Fruit fly (Drosophila melanogaster) whole organism, embryonic: ENCODE measurements around the gene Zdhhc8.

Experiments used
- Asciz ChIP-seq: fragments of 200-800 bp; sonication (Bioruptor generic); optimal IDR thresholded peaks from 2 replicates; lab custom pipeline; 2017; ENCODE audit warnings: missing biosample characterization, mild to moderate bottlenecking, missing genetic modification characterization, missing genetic modification reagents
- Blimp-1 ChIP-seq: fragments of 200-800 bp; sonication (Bioruptor generic); optimal IDR thresholded peaks from 3 replicates; lab custom pipeline; 2018; ENCODE audit warnings: missing biosample characterization, missing genetic modification characterization, mild to moderate bottlenecking, moderate library complexity, missing genetic modification reagents
- C15 ChIP-seq: fragments of 200-800 bp; sonication (Bioruptor generic); IDR thresholded peaks from 3 replicates; pipeline ENCODE4 v1.3.6; 2022; ENCODE audit warnings: missing biosample characterization, missing genetic modification characterization
- CG10366 ChIP-seq: fragments of 200-800 bp; sonication (Bioruptor generic); IDR thresholded peaks from 2 replicates; pipeline ENCODE4 v1.3.6; 2022; ENCODE audit warnings: missing biosample characterization, missing genetic modification characterization
- CG11085 ChIP-seq: fragments of 200-800 bp; sonication (Bioruptor generic); IDR thresholded peaks from 2 replicates; pipeline ENCODE4 v1.3.6; 2022; ENCODE audit warnings: missing biosample characterization, missing genetic modification characterization
- CG11093 ChIP-seq: fragments of 200-800 bp; sonication (Bioruptor generic); IDR thresholded peaks from 3 replicates; pipeline ENCODE4 v1.3.6; 2022; ENCODE audit warnings: missing biosample characterization, missing genetic modification characterization
- CG11504 ChIP-seq: fragments of 200-800 bp; sonication (Bioruptor generic); optimal IDR thresholded peaks from 3 replicates; lab custom pipeline; 2019; ENCODE audit warnings: missing biosample characterization, mild to moderate bottlenecking, missing genetic modification characterization, moderate library complexity
- CG12236 ChIP-seq: fragments of 200-800 bp; sonication (Bioruptor generic); optimal IDR thresholded peaks from 2 replicates; lab custom pipeline; 2016; ENCODE audit warnings: missing biosample characterization, missing genetic modification characterization
- CG14965 ChIP-seq: fragments of 200-800 bp; sonication (Bioruptor generic); optimal IDR thresholded peaks from 2 replicates; lab custom pipeline; 2016; ENCODE audit warnings: missing biosample characterization, missing genetic modification characterization, borderline replicate concordance
- CG15073 ChIP-seq: fragments of 200-800 bp; sonication (Bioruptor generic); optimal IDR thresholded peaks from 2 replicates; lab custom pipeline; 2016; ENCODE audit warnings: missing biosample characterization, missing genetic modification characterization
- CG15696 ChIP-seq: fragments of 200-800 bp; sonication (Bioruptor generic); optimal IDR thresholded peaks from 2 replicates; lab custom pipeline; 2019; ENCODE audit warnings: missing biosample characterization, mild to moderate bottlenecking, missing genetic modification characterization, moderate library complexity
- CG17359 ChIP-seq: fragments of 200-800 bp; sonication (Bioruptor generic); optimal IDR thresholded peaks from 3 replicates; lab custom pipeline; 2018; ENCODE audit warnings: missing biosample characterization, mild to moderate bottlenecking, missing genetic modification characterization, moderate library complexity
- CG2120 ChIP-seq: fragments of 200-800 bp; sonication (Bioruptor generic); optimal IDR thresholded peaks from 3 replicates; lab custom pipeline; 2016; ENCODE audit warnings: missing biosample characterization, missing genetic modification characterization
- CG2199 ChIP-seq: fragments of 200-800 bp; sonication (Bioruptor generic); IDR thresholded peaks from 3 replicates; pipeline ENCODE4 v1.3.6; 2022; ENCODE audit warnings: missing biosample characterization, missing genetic modification characterization
- CG30020 ChIP-seq: fragments of 200-800 bp; optimal IDR thresholded peaks from 2 replicates; lab custom pipeline; 2019; ENCODE audit warnings: missing biosample characterization, mild to moderate bottlenecking, missing genetic modification characterization, moderate library complexity
- CG33213 ChIP-seq: fragments of 200-800 bp; sonication (Bioruptor generic); optimal IDR thresholded peaks from 3 replicates; lab custom pipeline; 2016; ENCODE audit warnings: missing biosample characterization, missing genetic modification characterization
- CG34376 ChIP-seq: fragments of 200-800 bp; sonication (Bioruptor generic); optimal IDR thresholded peaks from 2 replicates; lab custom pipeline; 2018; ENCODE audit warnings: missing biosample characterization, mild to moderate bottlenecking, missing genetic modification characterization
- CG34422 ChIP-seq: fragments of 200-800 bp; sonication (Bioruptor generic); IDR thresholded peaks from 3 replicates; pipeline ENCODE4 v1.3.6; 2022; ENCODE audit warnings: missing biosample characterization, missing genetic modification characterization
- CG4707 ChIP-seq: fragments of 200-800 bp; sonication (Bioruptor generic); optimal IDR thresholded peaks from 2 replicates; lab custom pipeline; 2018; ENCODE audit warnings: missing biosample characterization, mild to moderate bottlenecking, missing genetic modification characterization, moderate library complexity
- CG5245 ChIP-seq: fragments of 200-800 bp; sonication (Bioruptor generic); optimal IDR thresholded peaks from 3 replicates; lab custom pipeline; 2016; ENCODE audit warnings: missing biosample characterization, missing genetic modification characterization
- CG6254 ChIP-seq: fragments of 200-800 bp; sonication (Bioruptor generic); optimal IDR thresholded peaks from 3 replicates; lab custom pipeline; 2017; ENCODE audit warnings: mild to moderate bottlenecking, missing biosample characterization, missing genetic modification reagents, missing genetic modification characterization
- CG6272 ChIP-seq: fragments of 200-800 bp; sonication (Bioruptor generic); IDR thresholded peaks from 2 replicates; pipeline ENCODE4 v1.3.6; 2022; ENCODE audit warnings: missing biosample characterization, missing genetic modification characterization
- CG6854 ChIP-seq: fragments of 200-800 bp; sonication (Bioruptor generic); optimal IDR thresholded peaks from 3 replicates; lab custom pipeline; 2017; ENCODE audit warnings: missing biosample characterization, mild to moderate bottlenecking, missing genetic modification characterization
- CG9437 ChIP-seq: fragments of 200-800 bp; sonication (Bioruptor generic); optimal IDR thresholded peaks from 2 replicates; lab custom pipeline; 2018; ENCODE audit warnings: missing biosample characterization, mild to moderate bottlenecking, missing genetic modification characterization
- Dfd ChIP-seq, 2 experiments: fragments of >200 bp; optimal IDR thresholded peaks; 2 replicates each; lab custom pipeline; 2017; ENCODE audit warnings: missing biosample characterization in 2 of 2, missing genetic modification characterization in 2 of 2
- HLH3B ChIP-seq: fragments of 200-800 bp; sonication (Bioruptor generic); IDR thresholded peaks from 2 replicates; pipeline ENCODE4 v1.3.6; 2022; ENCODE audit warnings: missing biosample characterization, missing genetic modification characterization
- HmgZ ChIP-seq: fragments of 200-800 bp; sonication (Bioruptor generic); optimal IDR thresholded peaks from 2 replicates; lab custom pipeline; 2018; ENCODE audit warnings: missing biosample characterization, mild to moderate bottlenecking, missing genetic modification characterization
- Hr51 ChIP-seq, 2 experiments: fragments of 200-800 bp; sonication (Bioruptor generic); optimal IDR thresholded peaks; 2 replicates in 1 of 2; 3 replicates in 1 of 2; lab custom pipeline; 2016 to 2018; ENCODE audit warnings: missing biosample characterization in 2 of 2, missing genetic modification characterization in 2 of 2, mild to moderate bottlenecking in 1 of 2, moderate library complexity in 1 of 2
- Hsf ChIP-seq: fragments of 200-800 bp; sonication (Bioruptor generic); optimal IDR thresholded peaks from 3 replicates; lab custom pipeline; 2016; ENCODE audit warnings: missing biosample characterization, missing genetic modification characterization
- Myb ChIP-seq: fragments of 200-800 bp; sonication (Bioruptor generic); optimal IDR thresholded peaks from 2 replicates; lab custom pipeline; 2016; ENCODE audit warnings: missing biosample characterization, missing genetic modification characterization
- Ptx1 ChIP-seq: fragments of 200-800 bp; sonication (Bioruptor generic); IDR thresholded peaks from 2 replicates; pipeline ENCODE4 v1.3.6; 2022; ENCODE audit warnings: missing biosample characterization, missing genetic modification characterization
- Ravus ChIP-seq: fragments of 200-800 bp; sonication (Bioruptor generic); IDR thresholded peaks from 2 replicates; pipeline ENCODE4 v1.3.6; 2022; ENCODE audit warnings: missing biosample characterization, missing genetic modification characterization
- Xbp1 ChIP-seq: fragments of 200-800 bp; sonication (Bioruptor generic); optimal IDR thresholded peaks from 3 replicates; lab custom pipeline; 2016; ENCODE audit warnings: missing biosample characterization, mild to moderate bottlenecking, missing genetic modification characterization
- cg ChIP-seq: fragments of 200-800 bp; sonication (Bioruptor generic); optimal IDR thresholded peaks from 3 replicates; lab custom pipeline; 2019; ENCODE audit warnings: missing biosample characterization, mild to moderate bottlenecking, missing genetic modification characterization, moderate library complexity
- croc ChIP-seq: fragments of 200-800 bp; sonication (Bioruptor generic); conservative IDR thresholded peaks from 3 replicates; pipeline ENCODE4 v1.3.6; 2022; ENCODE audit warnings: missing biosample characterization, missing genetic modification characterization
- dan ChIP-seq: fragments of 200-800 bp; sonication (Bioruptor generic); IDR thresholded peaks from 2 replicates; pipeline ENCODE4 v1.3.6; 2022; ENCODE audit warnings: missing biosample characterization, missing genetic modification characterization
- esg ChIP-seq: fragments of 200-800 bp; sonication (Bioruptor generic); conservative IDR thresholded peaks from 2 replicates; pipeline ENCODE4 v1.3.6; 2022; ENCODE audit warnings: missing biosample characterization, missing genetic modification characterization
- gfzf ChIP-seq: fragments of 200-800 bp; sonication (Bioruptor generic); optimal IDR thresholded peaks from 2 replicates; lab custom pipeline; 2016; ENCODE audit warnings: missing biosample characterization, mild to moderate bottlenecking, missing genetic modification characterization, moderate library complexity
- gro ChIP-seq: fragments of 200-800 bp; sonication (Bioruptor generic); optimal IDR thresholded peaks from 2 replicates; lab custom pipeline; 2016; ENCODE audit warnings: missing biosample characterization, missing genetic modification characterization
- gt ChIP-seq: fragments of 200-800 bp; sonication (Bioruptor generic); IDR thresholded peaks from 2 replicates; pipeline ENCODE4 v1.3.6; 2022; ENCODE audit warnings: missing biosample characterization, missing genetic modification characterization
- lab ChIP-seq: fragments of 200-800 bp; sonication (Bioruptor generic); optimal IDR thresholded peaks from 3 replicates; lab custom pipeline; 2017; ENCODE audit warnings: missing biosample characterization, missing genetic modification characterization, mild to moderate bottlenecking, moderate library complexity, missing genetic modification reagents
- lmd ChIP-seq: fragments of 200-800 bp; sonication (Bioruptor generic); IDR thresholded peaks from 2 replicates; pipeline ENCODE4 v1.3.6; 2022; ENCODE audit warnings: missing biosample characterization, missing genetic modification characterization
- mirr ChIP-seq: fragments of 200-800 bp; sonication (Bioruptor generic); optimal IDR thresholded peaks from 3 replicates; lab custom pipeline; 2018; ENCODE audit warnings: missing biosample characterization, mild to moderate bottlenecking, missing genetic modification characterization
- nerfin-2 ChIP-seq: fragments of 200-800 bp; sonication (Bioruptor generic); IDR thresholded peaks from 2 replicates; pipeline ENCODE4 v1.3.6; 2022; ENCODE audit warnings: missing biosample characterization, missing genetic modification characterization; ENCODE audit not compliant: partially characterized antibody
- prd ChIP-seq, 3 experiments: fragments of >200 bp in 2 of 3; fragments of 200-800 bp in 1 of 3; sonication (Bioruptor generic) in 1 of 3; optimal IDR thresholded peaks in 2 of 3; IDR thresholded peaks in 1 of 3; 2 replicates in 2 of 3; 3 replicates in 1 of 3; pipeline versions ENCODE4 v1.3.6 to Lab custom; 2017 to 2022; ENCODE audit warnings: missing biosample characterization in 1 of 3, missing genetic modification characterization in 1 of 3
- repo ChIP-seq: fragments of 200-800 bp; sonication (Bioruptor generic); optimal IDR thresholded peaks from 2 replicates; lab custom pipeline; 2016; ENCODE audit warnings: missing biosample characterization, missing genetic modification characterization
- row ChIP-seq: fragments of 200-800 bp; sonication (Bioruptor generic); IDR thresholded peaks from 3 replicates; pipeline ENCODE4 v1.3.6; 2022; ENCODE audit warnings: missing biosample characterization, missing genetic modification characterization
- sim ChIP-seq: fragments of 200-800 bp; sonication (Bioruptor generic); IDR thresholded peaks from 2 replicates; pipeline ENCODE4 v1.3.6; 2022; ENCODE audit warnings: missing biosample characterization, missing genetic modification characterization
- wor ChIP-seq: fragments of 200-800 bp; sonication (Bioruptor generic); IDR thresholded peaks from 2 replicates; pipeline ENCODE4 v1.3.6; 2022; ENCODE audit warnings: missing biosample characterization, missing genetic modification characterization

The Zdhhc8 gene

dm6 chrX:9350309-9350708 lies 5.7 kb downstream of the Zdhhc8 start (continued):
- TF ChIP-seq sim (no peak), Blimp-1 (GFP tag; lab: Kevin White, UChicago) (peak; percentile 62)

- TF ChIP-seq gfzf: no peak
- TF ChIP-seq CG34422 (GFP tag; lab: Robert Waterston, UW): peak; percentile 57; the same call in 2 of the 3 replicates
- 0 out of 3 replicates have a peak, but pooled peaks have one; percentile 38 for TF ChIP-seq CG11093
- TF ChIP-seq CG11504 (tag; lab: Kevin White, UChicago): peak; percentile 75
- TF ChIP-seq CG5245 (GFP tag; lab: Kevin White, UChicago): peak; percentile 31
- TF ChIP-seq CG15696 (tag; lab: Kevin White, UChicago): no peak
- no peak for TF ChIP-seq CG33213 (GFP tag; lab: Kevin White, UChicago)
- peak; percentile 32; the same call in 1 of the 2 replicates for TF ChIP-seq CG6272
- TF ChIP-seq CG11085 (GFP tag; lab: Robert Waterston, UW): no peak
- no peak for TF ChIP-seq prd (optimal IDR thresholded peaks at IDR 0.05; lab: Kevin White, UChicago)
- peak; percentile 58 for TF ChIP-seq prd (GFP tag; IDR thresholded peaks at IDR 0.05; lab: Robert Waterston, UW)
- peak; percentile 43 for TF ChIP-seq CG9437
- TF ChIP-seq croc: no peak
- TF ChIP-seq CG6254 (GFP tag; lab: Kevin White, UChicago): peak; percentile 20
- TF ChIP-seq CG14965 (GFP tag; lab: Kevin White, UChicago): no peak
- peak; percentile 64 for TF ChIP-seq CG10366 (GFP tag; lab: Robert Waterston, UW)
- TF ChIP-seq CG2199 (GFP tag; lab: Robert Waterston, UW): no peak
- no peak for TF ChIP-seq CG12236 (GFP tag; lab: Kevin White, UChicago)
- no peak for TF ChIP-seq Ravus
- TF ChIP-seq repo (GFP tag; lab: Kevin White, UChicago): peak; percentile 26
- peak in 1 of 2 experiments; percentile 70 for TF ChIP-seq Hr51 (GFP tag; optimal IDR thresholded peaks at IDR 0.05; lab: Kevin White, UChicago)
- 0 out of 2 replicates have a peak, but pooled peaks have one; percentile 21 for TF ChIP-seq esg (GFP tag; lab: Robert Waterston, UW)
- no peak for TF ChIP-seq CG34376 (GFP tag; lab: Kevin White, UChicago)
- no peak for TF ChIP-seq mirr (GFP tag; lab: Kevin White, UChicago)
- TF ChIP-seq lmd (GFP tag; lab: Robert Waterston, UW): no peak
- peak; percentile 55 for TF ChIP-seq Ptx1
- TF ChIP-seq lab (GFP tag; lab: Kevin White, UChicago): peak; percentile 63
- no peak for TF ChIP-seq HmgZ (tag; lab: Kevin White, UChicago)
- TF ChIP-seq gt: no peak
- TF ChIP-seq C15 (GFP tag; lab: Robert Waterston, UW): no peak
- no peak for TF ChIP-seq cg
- peak; percentile 72 for TF ChIP-seq CG17359
- TF ChIP-seq gro: no peak
- no peak for TF ChIP-seq nerfin-2 (GFP tag; lab: Robert Waterston, UW)
- no peak for TF ChIP-seq wor (GFP tag; lab: Robert Waterston, UW)
- no peak for TF ChIP-seq CG30020
- TF ChIP-seq CG4707 (GFP tag; lab: Kevin White, UChicago): no peak
- peak; percentile 63 for TF ChIP-seq Xbp1 (GFP tag; lab: Kevin White, UChicago)
- TF ChIP-seq Asciz: peak; percentile 29
- no peak for TF ChIP-seq CG6854 (GFP tag; lab: Kevin White, UChicago)
- TF ChIP-seq Dfd (GFP tag; optimal IDR thresholded peaks at IDR 0.05; lab: Kevin White, UChicago): no peak
- no peak for TF ChIP-seq dan (GFP tag; lab: Robert Waterston, UW)
- TF ChIP-seq row (GFP tag; lab: Robert Waterston, UW): peak; percentile 64
- TF ChIP-seq Hsf (GFP tag; lab: Kevin White, UChicago): peak; percentile 52
- no peak for TF ChIP-seq Myb (GFP tag; lab: Kevin White, UChicago)
- TF ChIP-seq CG2120 (GFP tag; lab: Kevin White, UChicago): peak; percentile 36
- peak; percentile 47; the same call in 1 of the 2 replicates for TF ChIP-seq HLH3B
- TF ChIP-seq CG15073 (GFP tag; lab: Kevin White, UChicago): no peak
Observed at dm6 chrX:9349224-9349623, 6.8 kb downstream of the Zdhhc8 start.
